Worm (Caenorhabditis elegans): ENCODE measurements around the gene T28D6.3.

Gene T28D6.3

ce11 chrIII:11362915-11363314 lies 3.7 kb upstream of the T28D6.3 start:
- TF ChIP-seq ces-1 (GFP tag; optimal IDR thresholded peaks at IDR 0.05), result no peak
- TF ChIP-seq elt-1 (tag; optimal IDR thresholded peaks at IDR 0.05; ENCODE audit: borderline replicate concordance, insufficient read depth), result no peak
- TF ChIP-seq flh-1 (GFP tag; optimal IDR thresholded peaks at IDR 0.05), result no peak
- TF ChIP-seq nhr-237 (tag; optimal IDR thresholded peaks at IDR 0.05), result no peak
- no peak for TF ChIP-seq unc-39 (tag; optimal IDR thresholded peaks at IDR 0.05)
- TF ChIP-seq tbx-8 (GFP tag; optimal IDR thresholded peaks at IDR 0.05), result no peak
- no peak for TF ChIP-seq mep-1 (tag; optimal IDR thresholded peaks at IDR 0.05)
- TF ChIP-seq unc-120 (tag; optimal IDR thresholded peaks at IDR 0.05; ENCODE audit: poor library complexity, severe bottlenecking), result no peak
- no peak for TF ChIP-seq bed-3 (GFP tag; optimal IDR thresholded peaks at IDR 0.05)
- TF ChIP-seq hlh-1 (tag; optimal IDR thresholded peaks at IDR 0.05), result no peak
- no peak for TF ChIP-seq mab-5 (tag; optimal IDR thresholded peaks at IDR 0.05)
- TF ChIP-seq nhr-2 (tag; optimal IDR thresholded peaks at IDR 0.05), result no peak
- no peak for TF ChIP-seq ceh-43 (GFP tag; optimal IDR thresholded peaks at IDR 0.05)
- no peak for TF ChIP-seq nhr-76 (tag; optimal IDR thresholded peaks at IDR 0.05)
- no peak for TF ChIP-seq lin-13 (tag; optimal IDR thresholded peaks at IDR 0.05)
- no peak for TF ChIP-seq pha-4 (tag; optimal IDR thresholded peaks at IDR 0.05)
- no peak for TF ChIP-seq sptf-1 (tag; optimal IDR thresholded peaks at IDR 0.05)
- no peak for TF ChIP-seq ztf-11 (tag; optimal IDR thresholded peaks at IDR 0.05)

ce11 chrIII:11371236-11371635 lies 4.7 kb downstream of the T28D6.3 start:
- TF ChIP-seq unc-62 (GFP tag; optimal IDR thresholded peaks at IDR 0.05) (no peak), lin-32 (GFP tag; optimal IDR thresholded peaks at IDR 0.05) (peak; percentile 91), elt-1 (tag; optimal IDR thresholded peaks at IDR 0.05; ENCODE audit: borderline replicate concordance, insufficient read depth) (no peak), zip-8 (tag; optimal IDR thresholded peaks at IDR 0.05) (no peak), ceh-39 (tag; optimal IDR thresholded peaks at IDR 0.05) (no peak), tbx-8 (GFP tag; optimal IDR thresholded peaks at IDR 0.05) (peak; percentile 83), ztf-11 (tag; optimal IDR thresholded peaks at IDR 0.05) (peak; percentile 81), ceh-43 (GFP tag; optimal IDR thresholded peaks at IDR 0.05) (peak; percentile 83), mep-1 (tag; optimal IDR thresholded peaks at IDR 0.05) (no peak), nhr-237 (tag; optimal IDR thresholded peaks at IDR 0.05) (no peak), unc-120 (tag; optimal IDR thresholded peaks at IDR 0.05; ENCODE audit: poor library complexity, severe bottlenecking) (peak; percentile 83), ces-1 (GFP tag; optimal IDR thresholded peaks at IDR 0.05) (peak; percentile 22), pha-4 (tag; optimal IDR thresholded peaks at IDR 0.05) (peak; percentile 28), cnd-1 (tag; optimal IDR thresholded peaks at IDR 0.05) (peak; percentile 96), snpc-4 (tag; optimal IDR thresholded peaks at IDR 0.05) (no peak), nhr-2 (tag; optimal IDR thresholded peaks at IDR 0.05) (no peak), drap-1 (GFP tag; optimal IDR thresholded peaks at IDR 0.05) (peak; percentile 97), hlh-1 (tag; optimal IDR thresholded peaks at IDR 0.05) (peak; percentile 71), ham-2 (GFP tag; optimal IDR thresholded peaks at IDR 0.05) (peak; percentile 85), ceh-83 (GFP tag; optimal IDR thresholded peaks at IDR 0.05) (peak; percentile 93), mab-5 (tag; optimal IDR thresholded peaks at IDR 0.05) (no peak), elt-3 (tag; optimal IDR thresholded peaks at IDR 0.05) (peak; percentile 14), flh-1 (GFP tag; optimal IDR thresholded peaks at IDR 0.05) (peak; percentile 78), nhr-28 (tag; optimal IDR thresholded peaks at IDR 0.05) (no peak), lin-13 (tag; optimal IDR thresholded peaks at IDR 0.05) (peak; percentile 61), unc-39 (tag; optimal IDR thresholded peaks at IDR 0.05) (peak; percentile 8), sem-2 (GFP tag; optimal IDR thresholded peaks at IDR 0.05) (peak; percentile 88), bed-3 (GFP tag; optimal IDR thresholded peaks at IDR 0.05) (peak; percentile 83), nhr-76 (tag; optimal IDR thresholded peaks at IDR 0.05) (no peak), M03D4.4 (tag; optimal IDR thresholded peaks at IDR 0.05) (peak; percentile 92), sptf-1 (tag; optimal IDR thresholded peaks at IDR 0.05) (peak; percentile 96), blmp-1 (tag; optimal IDR thresholded peaks at IDR 0.05) (no peak), mls-2 (tag; optimal IDR thresholded peaks at IDR 0.05) (peak; percentile 96), lsy-2 (tag; optimal IDR thresholded peaks at IDR 0.05) (no peak), nhr-12 (tag; optimal IDR thresholded peaks at IDR 0.05) (no peak)

- TF ChIP-seq elt-1 (tag; optimal IDR thresholded peaks at IDR 0.05; ENCODE audit: borderline replicate concordance, insufficient read depth), result no peak
Measured at ce11 chrIII:11371688-11372087, 5.1 kb downstream of the T28D6.3 start, which contains the start of gene tba-7. TSS of gene tba-7 (minus strand) at chrIII:11371788.

Measured in whole organism, mixed stage, embryonic.